Worm (Caenorhabditis elegans): Measurements from ENCODE around the gene fbxa-214.

Gene fbxa-214

DNA sequence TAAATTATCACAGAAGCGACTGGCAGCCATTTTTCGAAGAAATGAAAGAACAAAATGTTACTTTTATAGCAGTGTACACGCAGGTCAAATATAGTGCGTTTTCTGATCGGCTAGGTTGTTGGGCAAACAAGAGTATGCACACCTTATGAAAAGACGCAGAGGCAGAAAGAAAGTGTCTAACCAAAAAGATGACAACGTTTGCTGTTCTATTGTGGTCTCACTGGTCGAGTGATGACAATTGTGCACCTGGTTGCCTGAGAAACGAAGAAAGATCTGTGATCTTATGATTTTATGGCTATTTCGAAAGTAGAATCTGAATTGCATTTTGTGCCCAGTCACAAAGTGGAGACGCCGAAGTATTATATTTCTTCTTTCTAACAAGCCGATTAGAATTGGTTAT lies 40.7 kb upstream of the fbxa-214 start, which contains the start of gene F17A9.4 (continued):
- TF ChIP-seq bed-2 (GFP tag; IDR thresholded peaks at IDR 0.05), result no peak
- no peak for TF ChIP-seq ceh-91 (GFP tag; IDR thresholded peaks at IDR 0.05)
- peak; percentile 38 for TF ChIP-seq tbp1 (GFP tag; optimal IDR thresholded peaks at IDR 0.05)
- TF ChIP-seq D2030.7 (GFP tag; IDR thresholded peaks at IDR 0.05), result no peak
- no peak for TF ChIP-seq lsl-1 (GFP tag; optimal IDR thresholded peaks at IDR 0.05)
- TF ChIP-seq snpc-3.4 (tag; optimal IDR thresholded peaks at IDR 0.05), result no peak
- no peak for TF ChIP-seq hmg-20 (GFP tag; IDR thresholded peaks at IDR 0.05)
- TF ChIP-seq egl-18 (GFP tag; IDR thresholded peaks at IDR 0.05), result no peak
- TF ChIP-seq B0035.1 (tag; optimal IDR thresholded peaks at IDR 0.05), result no peak
- peak; percentile 52 for TF ChIP-seq atf-7 (tag; optimal IDR thresholded peaks at IDR 0.05)
- TF ChIP-seq cebp-2 (GFP tag; IDR thresholded peaks at IDR 0.05), result no peak
- TF ChIP-seq Y67H2A.10 (GFP tag; conservative IDR thresholded peaks at IDR 0.05), result no peak
- TF ChIP-seq rcor-1 (GFP tag; IDR thresholded peaks at IDR 0.05), result 0 out of 2 replicates have a peak, but pooled peaks have one; percentile 10
- no peak for TF ChIP-seq nhr-120 (GFP tag; IDR thresholded peaks at IDR 0.05)
- TF ChIP-seq zfh-2 (GFP tag; conservative IDR thresholded peaks at IDR 0.05), result no peak
- no peak for TF ChIP-seq lag-1 (GFP tag; IDR thresholded peaks at IDR 0.05)
- no peak for TF ChIP-seq gei-17 (GFP tag; optimal IDR thresholded peaks at IDR 0.05)
- no peak for TF ChIP-seq unc-130 (GFP tag; optimal IDR thresholded peaks at IDR 0.05)
- no peak for TF ChIP-seq somi-1 (GFP tag; optimal IDR thresholded peaks at IDR 0.05)
- TF ChIP-seq ztf-28 (GFP tag; IDR thresholded peaks at IDR 0.05), result no peak
- TF ChIP-seq B0336.3 (GFP tag; IDR thresholded peaks at IDR 0.05), result peak; percentile 26; the same call in 1 of the 2 replicates
- no peak for TF ChIP-seq rpc-1 (optimal IDR thresholded peaks at IDR 0.05)
- TF ChIP-seq rpc-1 (tag; optimal IDR thresholded peaks at IDR 0.05), result no peak

DNA sequence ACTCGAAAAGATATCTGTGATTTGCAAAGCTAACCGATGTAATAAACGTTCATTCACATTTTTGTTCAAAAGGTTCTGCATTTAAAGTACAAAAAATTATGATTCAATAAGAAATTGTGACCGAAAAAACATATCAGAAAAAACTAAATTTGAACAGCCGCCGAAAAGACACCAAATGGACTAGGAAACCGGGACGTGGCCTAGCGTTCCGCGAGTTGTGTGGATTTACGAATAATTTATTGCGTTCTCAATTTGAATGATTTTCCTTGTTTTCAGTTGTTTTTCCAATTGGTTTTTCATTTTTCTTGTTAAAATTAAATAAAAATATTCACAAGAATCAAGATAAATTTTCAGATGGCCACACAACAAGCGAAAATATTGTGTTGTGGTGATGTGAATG lies 37.6 kb upstream of the fbxa-214 start, which contains the start of gene cwf-19L1:
TSS of gene cwf-19L1 (plus strand) at position 355 of the 400 bp plus-strand sequence.
- TF ChIP-seq egrh-3 (GFP tag; IDR thresholded peaks at IDR 0.05) (no peak), mes-4 (tag; optimal IDR thresholded peaks at IDR 0.05) (no peak), T07F8.4 (tag; optimal IDR thresholded peaks at IDR 0.05) (no peak), K11D2.4 (GFP tag; IDR thresholded peaks at IDR 0.05) (no peak), Y53F4B.3 (GFP tag; IDR thresholded peaks at IDR 0.05) (no peak), F33H1.4 (GFP tag; IDR thresholded peaks at IDR 0.05) (peak; percentile 29; the same call in 1 of the 2 replicates), mel-28 (tag; optimal IDR thresholded peaks at IDR 0.05; ENCODE audit: borderline replicate concordance) (no peak), sdz-38 (tag; optimal IDR thresholded peaks at IDR 0.05) (no peak), tlf-1 (GFP tag; optimal IDR thresholded peaks at IDR 0.05) (no peak), lin-40 (tag; optimal IDR thresholded peaks at IDR 0.05) (no peak), cebp-1 (GFP tag; IDR thresholded peaks at IDR 0.05) (no peak), cebp-1 (tag; optimal IDR thresholded peaks at IDR 0.05) (peak; percentile 19), lin-54 (GFP tag; optimal IDR thresholded peaks at IDR 0.05) (peak; percentile 91), lin-35 (GFP tag; optimal IDR thresholded peaks at IDR 0.05) (peak in 1 of 3 experiments; percentile 80), hsf-1 (GFP tag; IDR thresholded peaks at IDR 0.05) (no peak), dpl-1 (GFP tag; optimal IDR thresholded peaks at IDR 0.05) (peak; percentile 65), somi-1 (GFP tag; optimal IDR thresholded peaks at IDR 0.05) (no peak), madf-3 (GFP tag; IDR thresholded peaks at IDR 0.05) (no peak), fkh-3 (tag; optimal IDR thresholded peaks at IDR 0.05) (no peak), F57A8.1 (GFP tag; optimal IDR thresholded peaks at IDR 0.05) (no peak), nhr-80 (tag; optimal IDR thresholded peaks at IDR 0.05) (no peak), efl-1 (GFP tag; optimal IDR thresholded peaks at IDR 0.05) (peak; percentile 70), B0019.2 (GFP tag; conservative IDR thresholded peaks at IDR 0.05) (0 out of 2 replicates have a peak, but pooled peaks have one; percentile 49), sptf-2 (GFP tag; optimal IDR thresholded peaks at IDR 0.05) (no peak), Y56A3A.18 (GFP tag; IDR thresholded peaks at IDR 0.05) (no peak), ekl-4 (GFP tag; IDR thresholded peaks at IDR 0.05) (no peak), D2030.7 (GFP tag; IDR thresholded peaks at IDR 0.05) (0 out of 2 replicates have a peak, but pooled peaks have one; percentile 22), snpc-3.4 (tag; optimal IDR thresholded peaks at IDR 0.05) (peak; percentile 40), B0035.1 (tag; optimal IDR thresholded peaks at IDR 0.05) (no peak), die-1 (tag; optimal IDR thresholded peaks at IDR 0.05) (no peak), ZK185.1 (tag; optimal IDR thresholded peaks at IDR 0.05; ENCODE audit: poor library complexity, severe bottlenecking) (peak; percentile 57)
